Worm (Caenorhabditis elegans): ENCODE measurements around the gene sri-63.

DNA sequence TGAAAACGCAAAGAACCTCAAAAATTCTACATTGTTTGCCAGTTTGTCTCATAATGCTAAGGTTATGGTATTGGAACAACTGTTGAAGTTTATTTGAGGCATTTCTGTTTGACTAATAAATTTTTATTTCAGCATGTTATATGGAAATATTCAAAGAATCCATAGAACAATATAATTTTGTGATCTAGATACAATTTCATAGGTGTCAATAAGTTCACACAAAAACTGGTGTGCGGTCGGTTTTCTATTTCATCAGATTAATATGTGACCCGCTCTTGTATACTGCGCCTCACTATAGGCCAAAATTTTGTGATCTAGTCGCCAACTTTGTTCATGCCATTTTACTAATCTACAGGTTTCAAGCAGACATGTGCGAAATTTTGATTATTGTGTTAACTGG lies 12.3 kb downstream of the sri-63 start, which contains the start of gene btb-22:
- TF ChIP-seq ceh-13 (GFP tag; optimal IDR thresholded peaks at IDR 0.05) (no peak), flt-1 (GFP tag; IDR thresholded peaks at IDR 0.05) (no peak), tra-4 (tag; optimal IDR thresholded peaks at IDR 0.05) (no peak), hmg-4 (GFP tag; optimal IDR thresholded peaks at IDR 0.05) (no peak), ama-1 (optimal IDR thresholded peaks at IDR 0.05) (no peak), hmbx-1 (tag; optimal IDR thresholded peaks at IDR 0.05) (no peak), pes-1 (GFP tag; IDR thresholded peaks at IDR 0.05) (no peak), B0310.2 (tag; optimal IDR thresholded peaks at IDR 0.05) (no peak), sea-1 (GFP tag; conservative IDR thresholded peaks at IDR 0.05) (no peak), tbx-11 (GFP tag; IDR thresholded peaks at IDR 0.05) (no peak), scrt-1 (GFP tag; IDR thresholded peaks at IDR 0.05) (no peak), F13C5.2 (tag; optimal IDR thresholded peaks at IDR 0.05) (no peak), ets-7 (tag; optimal IDR thresholded peaks at IDR 0.05) (no peak)
